Fruit fly (Drosophila melanogaster) whole organism, embryonic: ENCODE results near the gene Der-2.

Experiments used
- Abd-B ChIP-seq: fragments of 200-800 bp; sonication (Bioruptor generic); optimal IDR thresholded peaks from 2 replicates; lab custom pipeline; 2018; ENCODE audit warnings: missing biosample characterization, mild to moderate bottlenecking, missing genetic modification characterization, moderate library complexity
- Atf3 ChIP-seq: fragments of 200-800 bp; sonication (Bioruptor generic); optimal IDR thresholded peaks from 3 replicates; lab custom pipeline; 2016; ENCODE audit warnings: missing biosample characterization, missing genetic modification characterization
- BEAF-32 ChIP-seq: fragments of 200-800 bp; sonication (Bioruptor generic); optimal IDR thresholded peaks from 3 replicates; lab custom pipeline; 2017; ENCODE audit warnings: missing biosample characterization, missing genetic modification characterization, mild to moderate bottlenecking, moderate library complexity, missing genetic modification reagents
- Bdp1 ChIP-seq: fragments of 200-800 bp; sonication (Bioruptor generic); optimal IDR thresholded peaks from 3 replicates; lab custom pipeline; 2016; ENCODE audit warnings: missing biosample characterization, missing genetic modification characterization
- CG10321 ChIP-seq: fragments of 200-800 bp; sonication (Bioruptor generic); IDR thresholded peaks from 2 replicates; pipeline ENCODE4 v1.3.6; 2022; ENCODE audit warnings: missing biosample characterization, missing genetic modification characterization
- CG10431 ChIP-seq: fragments of 200-800 bp; sonication (Bioruptor generic); optimal IDR thresholded peaks from 3 replicates; lab custom pipeline; 2018; ENCODE audit warnings: missing biosample characterization, mild to moderate bottlenecking, missing genetic modification characterization
- CG12391 ChIP-seq: fragments of 200-800 bp; sonication (Bioruptor generic); optimal IDR thresholded peaks from 3 replicates; lab custom pipeline; 2018; ENCODE audit warnings: missing biosample characterization, mild to moderate bottlenecking, missing genetic modification characterization, moderate library complexity
- CG14441 ChIP-seq: fragments of 200-800 bp; sonication (Bioruptor generic); IDR thresholded peaks from 2 replicates; pipeline ENCODE4 v1.3.6; 2022; ENCODE audit warnings: missing biosample characterization, missing genetic modification characterization
- CG1529 ChIP-seq: fragments of 200-800 bp; sonication (Bioruptor generic); optimal IDR thresholded peaks from 3 replicates; lab custom pipeline; 2018; ENCODE audit warnings: missing biosample characterization, missing genetic modification characterization
- CG15601 ChIP-seq: fragments of 200-800 bp; sonication (Bioruptor generic); optimal IDR thresholded peaks from 3 replicates; lab custom pipeline; 2019; ENCODE audit warnings: missing biosample characterization, mild to moderate bottlenecking, missing genetic modification characterization, moderate library complexity
- CG16815 ChIP-seq: fragments of 200-800 bp; sonication (Bioruptor generic); optimal IDR thresholded peaks from 3 replicates; lab custom pipeline; 2017; ENCODE audit warnings: missing biosample characterization, mild to moderate bottlenecking, missing genetic modification characterization
- CG3281 ChIP-seq: fragments of 200-800 bp; sonication (Bioruptor generic); optimal IDR thresholded peaks from 3 replicates; lab custom pipeline; 2017; ENCODE audit warnings: missing biosample characterization, mild to moderate bottlenecking, missing genetic modification characterization
- CG34422 ChIP-seq: fragments of 200-800 bp; sonication (Bioruptor generic); IDR thresholded peaks from 3 replicates; pipeline ENCODE4 v1.3.6; 2022; ENCODE audit warnings: missing biosample characterization, missing genetic modification characterization
- CG4854 ChIP-seq: fragments of 200-800 bp; sonication (Bioruptor generic); optimal IDR thresholded peaks from 2 replicates; lab custom pipeline; 2016; ENCODE audit warnings: missing biosample characterization, missing genetic modification characterization, inconsistent platforms
- CG6683 ChIP-seq: fragments of 200-800 bp; sonication (Bioruptor generic); optimal IDR thresholded peaks from 2 replicates; lab custom pipeline; 2017; ENCODE audit warnings: missing biosample characterization, mild to moderate bottlenecking, missing genetic modification characterization, missing genetic modification reagents
- CG7745 ChIP-seq: fragments of 200-800 bp; sonication (Bioruptor generic); optimal IDR thresholded peaks from 2 replicates; lab custom pipeline; 2018; ENCODE audit warnings: missing biosample characterization, mild to moderate bottlenecking, missing genetic modification characterization, moderate library complexity
- CG8089 ChIP-seq: fragments of 200-800 bp; sonication (Bioruptor generic); optimal IDR thresholded peaks from 3 replicates; lab custom pipeline; 2016; ENCODE audit warnings: missing biosample characterization, missing genetic modification characterization
- CG9797 ChIP-seq: fragments of 200-800 bp; sonication (Bioruptor generic); optimal IDR thresholded peaks from 3 replicates; lab custom pipeline; 2018; ENCODE audit warnings: missing biosample characterization, mild to moderate bottlenecking, missing genetic modification characterization
- CTCF ChIP-seq: fragments of 200-800 bp; sonication (Bioruptor generic); optimal IDR thresholded peaks from 2 replicates; lab custom pipeline; 2017; ENCODE audit warnings: missing biosample characterization, mild to moderate bottlenecking, missing genetic modification characterization, moderate library complexity
- CrebB ChIP-seq: fragments of 200-800 bp; sonication (Bioruptor generic); optimal IDR thresholded peaks from 3 replicates; lab custom pipeline; 2018; ENCODE audit warnings: missing biosample characterization, mild to moderate bottlenecking, missing genetic modification characterization
- D ChIP-seq, 2 experiments: fragments of 200-800 bp in 1 of 2; fragments of >200 bp in 1 of 2; sonication (Bioruptor generic) in 1 of 2; optimal IDR thresholded peaks; 2 replicates in 1 of 2; 3 replicates in 1 of 2; lab custom pipeline; 2017; ENCODE audit warnings: mild to moderate bottlenecking in 1 of 2, missing biosample characterization in 1 of 2, missing genetic modification characterization in 1 of 2, missing genetic modification reagents in 1 of 2
- Dek ChIP-seq: fragments of 200-800 bp; sonication (Bioruptor generic); optimal IDR thresholded peaks from 3 replicates; lab custom pipeline; 2019; ENCODE audit warnings: missing biosample characterization, mild to moderate bottlenecking, missing genetic modification characterization, moderate library complexity
- Dip2 ChIP-seq: fragments of 200-800 bp; sonication (Bioruptor generic); IDR thresholded peaks from 2 replicates; pipeline ENCODE4 v1.3.6; 2022; ENCODE audit warnings: missing biosample characterization, missing genetic modification characterization
- Drgx ChIP-seq: fragments of 200-800 bp; sonication (Bioruptor generic); IDR thresholded peaks from 2 replicates; pipeline ENCODE4 v1.3.6; 2022; ENCODE audit warnings: missing biosample characterization, missing genetic modification characterization
- Ets97D ChIP-seq: fragments of 200-800 bp; sonication (Bioruptor generic); optimal IDR thresholded peaks from 3 replicates; lab custom pipeline; 2016; ENCODE audit warnings: missing biosample characterization, missing genetic modification characterization
- Kr ChIP-seq: fragments of 200-800 bp; sonication (Bioruptor generic); optimal IDR thresholded peaks from 2 replicates; lab custom pipeline; 2017; ENCODE audit warnings: missing biosample characterization, mild to moderate bottlenecking, missing genetic modification characterization
- Lpt ChIP-seq: fragments of >200 bp; optimal IDR thresholded peaks from 2 replicates; lab custom pipeline; 2018; ENCODE audit warnings: missing biosample characterization, missing genetic modification characterization
- Meics ChIP-seq: fragments of 200-800 bp; sonication (Bioruptor generic); optimal IDR thresholded peaks from 2 replicates; lab custom pipeline; 2017; ENCODE audit warnings: missing biosample characterization, mild to moderate bottlenecking, missing genetic modification characterization
- Pdp1 ChIP-seq, 2 experiments: fragments of 200-800 bp; sonication (Bioruptor generic); optimal IDR thresholded peaks; 3 replicates each; lab custom pipeline; 2016; ENCODE audit warnings: missing biosample characterization in 2 of 2, missing genetic modification characterization in 2 of 2, mild to moderate bottlenecking in 1 of 2, moderate library complexity in 1 of 2
- Ravus ChIP-seq: fragments of 200-800 bp; sonication (Bioruptor generic); IDR thresholded peaks from 2 replicates; pipeline ENCODE4 v1.3.6; 2022; ENCODE audit warnings: missing biosample characterization, missing genetic modification characterization
- Rfx ChIP-seq: fragments of 200-800 bp; sonication (Bioruptor generic); IDR thresholded peaks from 2 replicates; pipeline ENCODE4 v1.3.6; 2022; ENCODE audit warnings: missing biosample characterization, missing genetic modification characterization
- amos ChIP-seq: fragments of 200-800 bp; sonication (Bioruptor generic); IDR thresholded peaks from 2 replicates; pipeline ENCODE4 v1.3.6; 2022; ENCODE audit warnings: missing biosample characterization, missing genetic modification characterization; ENCODE audit not compliant: partially characterized antibody
- aop ChIP-seq: fragments of 200-800 bp; sonication (Bioruptor generic); IDR thresholded peaks from 2 replicates; pipeline ENCODE4 v1.3.6; 2022; ENCODE audit warnings: missing biosample characterization, missing genetic modification characterization
- ap ChIP-seq: fragments of 200-800 bp; sonication (Bioruptor generic); IDR thresholded peaks from 2 replicates; pipeline ENCODE4 v1.3.6; 2022; ENCODE audit warnings: missing biosample characterization, missing genetic modification characterization
- ash1 ChIP-seq: fragments of 200-800 bp; sonication (Bioruptor generic); optimal IDR thresholded peaks from 2 replicates; lab custom pipeline; 2018; ENCODE audit warnings: missing biosample characterization, mild to moderate bottlenecking, missing genetic modification characterization
- cg ChIP-seq: fragments of 200-800 bp; sonication (Bioruptor generic); optimal IDR thresholded peaks from 3 replicates; lab custom pipeline; 2019; ENCODE audit warnings: missing biosample characterization, mild to moderate bottlenecking, missing genetic modification characterization, moderate library complexity
- croc ChIP-seq: fragments of 200-800 bp; sonication (Bioruptor generic); conservative IDR thresholded peaks from 3 replicates; pipeline ENCODE4 v1.3.6; 2022; ENCODE audit warnings: missing biosample characterization, missing genetic modification characterization
- dysf ChIP-seq: fragments of 200-800 bp; sonication (Bioruptor generic); IDR thresholded peaks from 3 replicates; pipeline ENCODE4 v1.3.6; 2022; ENCODE audit warnings: missing biosample characterization, missing genetic modification characterization
- grau ChIP-seq: fragments of 200-800 bp; optimal IDR thresholded peaks from 3 replicates; lab custom pipeline; 2019; ENCODE audit warnings: missing biosample characterization, mild to moderate bottlenecking, missing genetic modification characterization, moderate library complexity
- lola ChIP-seq, 3 experiments: fragments of >200 bp in 2 of 3; fragments of 200-800 bp in 1 of 3; sonication (Bioruptor generic) in 1 of 3; optimal IDR thresholded peaks; 2 replicates each; lab custom pipeline; 2017 to 2019; ENCODE audit warnings: missing biosample characterization in 3 of 3, missing genetic modification characterization in 3 of 3, mild to moderate bottlenecking in 1 of 3, moderate library complexity in 1 of 3
- mirr ChIP-seq: fragments of 200-800 bp; sonication (Bioruptor generic); optimal IDR thresholded peaks from 3 replicates; lab custom pipeline; 2018; ENCODE audit warnings: missing biosample characterization, mild to moderate bottlenecking, missing genetic modification characterization
- prd ChIP-seq, 3 experiments: fragments of >200 bp in 2 of 3; fragments of 200-800 bp in 1 of 3; sonication (Bioruptor generic) in 1 of 3; optimal IDR thresholded peaks in 2 of 3; IDR thresholded peaks in 1 of 3; 2 replicates in 2 of 3; 3 replicates in 1 of 3; pipeline versions ENCODE4 v1.3.6 to Lab custom; 2017 to 2022; ENCODE audit warnings: missing biosample characterization in 1 of 3, missing genetic modification characterization in 1 of 3
- pros ChIP-seq: fragments of 200-800 bp; sonication (Bioruptor generic); optimal IDR thresholded peaks from 3 replicates; lab custom pipeline; 2019; ENCODE audit warnings: missing biosample characterization, mild to moderate bottlenecking, missing genetic modification characterization, moderate library complexity
- psq ChIP-seq: fragments of 200-800 bp; sonication (Bioruptor generic); optimal IDR thresholded peaks from 2 replicates; lab custom pipeline; 2017; ENCODE audit warnings: missing biosample characterization, missing genetic modification characterization
- pum ChIP-seq: fragments of 200-800 bp; sonication (Bioruptor generic); optimal IDR thresholded peaks from 2 replicates; lab custom pipeline; 2016; ENCODE audit warnings: missing biosample characterization, missing genetic modification characterization
- sd ChIP-seq: fragments of 200-800 bp; sonication (Bioruptor generic); optimal IDR thresholded peaks from 3 replicates; lab custom pipeline; 2018; ENCODE audit warnings: missing biosample characterization, mild to moderate bottlenecking, missing genetic modification characterization, moderate library complexity
- sna ChIP-seq: fragments of 200-800 bp; sonication (Bioruptor generic); IDR thresholded peaks from 2 replicates; pipeline ENCODE4 v1.3.6; 2022; ENCODE audit warnings: missing biosample characterization, missing genetic modification characterization; ENCODE audit not compliant: partially characterized antibody
- tna ChIP-seq: fragments of 200-800 bp; sonication (Bioruptor generic); IDR thresholded peaks from 2 replicates; pipeline ENCODE4 v1.3.6; 2022; ENCODE audit warnings: missing biosample characterization, missing genetic modification characterization; ENCODE audit not compliant: partially characterized antibody
- tup ChIP-seq: fragments of 200-800 bp; sonication (Bioruptor generic); optimal IDR thresholded peaks from 2 replicates; lab custom pipeline; 2016; ENCODE audit warnings: missing biosample characterization, mild to moderate bottlenecking, missing genetic modification characterization, moderate library complexity

The Der-2 gene

DNA sequence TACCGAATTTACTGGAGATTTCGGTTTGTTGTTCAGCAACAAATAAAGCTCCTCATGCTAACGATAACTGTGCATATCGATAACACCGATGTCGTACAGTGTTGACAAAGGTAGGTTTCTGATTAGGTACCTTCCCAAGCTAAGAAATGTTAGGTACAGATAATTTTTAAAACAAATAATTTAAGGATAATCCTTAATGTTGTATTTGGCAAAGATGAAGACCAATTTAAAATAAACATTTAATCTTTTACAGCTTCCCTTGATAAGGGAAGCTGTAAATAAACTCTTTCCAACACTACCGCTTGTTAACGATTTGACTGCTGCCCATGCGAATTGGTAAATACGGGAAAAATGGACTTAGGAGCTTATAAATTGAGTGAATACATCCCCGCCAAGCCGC lies 41.1 kb downstream of the Der-2 start, which contains the start of the genes Ttc1 and CG14882 (continued):
- peak; percentile 89 for TF ChIP-seq Ets97D (GFP tag; lab: Kevin White, UChicago)
- peak; percentile 68 for TF ChIP-seq CG15601
- TF ChIP-seq Meics (GFP tag; lab: Kevin White, UChicago): peak; percentile 80
- peak; percentile 51 for TF ChIP-seq CG6683 (GFP tag; lab: Kevin White, UChicago)
- peak; percentile 73 for TF ChIP-seq CG3281 (GFP tag; lab: Kevin White, UChicago)
- no peak for TF ChIP-seq ash1
- TF ChIP-seq CG4854 (GFP tag; lab: Kevin White, UChicago): peak; percentile 66
- peak; percentile 52 for TF ChIP-seq mirr (GFP tag; lab: Kevin White, UChicago)
- TF ChIP-seq D (optimal IDR thresholded peaks at IDR 0.05; lab: Kevin White, UChicago): no peak
- TF ChIP-seq D (GFP tag; optimal IDR thresholded peaks at IDR 0.05; lab: Kevin White, UChicago): peak; percentile 54
- no peak for TF ChIP-seq prd (optimal IDR thresholded peaks at IDR 0.05; lab: Kevin White, UChicago)
- peak; percentile 84 for TF ChIP-seq prd (GFP tag; IDR thresholded peaks at IDR 0.05; lab: Robert Waterston, UW)
- peak; percentile 89 for TF ChIP-seq ap (GFP tag; lab: Robert Waterston, UW)
- TF ChIP-seq Drgx (GFP tag; lab: Robert Waterston, UW): peak; percentile 85
- no peak for TF ChIP-seq sd (tag; lab: Kevin White, UChicago)
- peak; percentile 82 for TF ChIP-seq tup (GFP tag; lab: Kevin White, UChicago)
- peak; percentile 66 for TF ChIP-seq croc (GFP tag; lab: Robert Waterston, UW)
- TF ChIP-seq Bdp1: peak; percentile 73
- TF ChIP-seq Ravus (GFP tag; lab: Robert Waterston, UW): peak; percentile 35; the same call in 1 of the 2 replicates
- TF ChIP-seq BEAF-32: peak; percentile 56
- TF ChIP-seq Abd-B (GFP tag; lab: Kevin White, UChicago): no peak
- TF ChIP-seq aop: no peak; the same call in 1 of the 2 replicates
- no peak for TF ChIP-seq CG7745 (tag; lab: Kevin White, UChicago)
- TF ChIP-seq CG9797 (GFP tag; lab: Kevin White, UChicago): no peak
- TF ChIP-seq CG34422: peak; percentile 93
- peak; percentile 44 for TF ChIP-seq CrebB (tag; lab: Kevin White, UChicago)
- TF ChIP-seq grau (tag; lab: Kevin White, UChicago): peak; percentile 83
- TF ChIP-seq Lpt (GFP tag; lab: Kevin White, UChicago): no peak
- peak; percentile 73 for TF ChIP-seq Dek (tag; lab: Kevin White, UChicago)
- TF ChIP-seq Kr (GFP tag; lab: Kevin White, UChicago): no peak
- no peak for TF ChIP-seq cg
- peak; percentile 40 for TF ChIP-seq CG10431
- TF ChIP-seq CG1529 (GFP tag; lab: Kevin White, UChicago): peak; percentile 62
- TF ChIP-seq sna (GFP tag; lab: Robert Waterston, UW): peak; percentile 57
- peak; percentile 53 for TF ChIP-seq Atf3 (GFP tag; lab: Kevin White, UChicago)
- TF ChIP-seq CG8089 (GFP tag; lab: Kevin White, UChicago): peak; percentile 76
- no peak for TF ChIP-seq pros (GFP tag; lab: Kevin White, UChicago)
- peak; percentile 94 for TF ChIP-seq Rfx (GFP tag; lab: Robert Waterston, UW)
- TF ChIP-seq Pdp1 (GFP tag; optimal IDR thresholded peaks at IDR 0.05; lab: Kevin White, UChicago): peak; percentile 87 to 90
- peak; percentile 91 for TF ChIP-seq CG12391 (tag; lab: Kevin White, UChicago)
- peak; percentile 45; the same call in 1 of the 2 replicates for TF ChIP-seq tna (GFP tag; lab: Robert Waterston, UW)
- peak; percentile 56 for TF ChIP-seq CG16815
- peak; percentile 90 for TF ChIP-seq CG14441
- TF ChIP-seq psq (GFP tag; lab: Kevin White, UChicago): peak; percentile 68
- TF ChIP-seq amos (GFP tag; lab: Robert Waterston, UW): peak; percentile 51; the same call in 1 of the 2 replicates
- peak; percentile 85 for TF ChIP-seq pum (GFP tag; lab: Kevin White, UChicago)
- TF ChIP-seq dysf: peak; percentile 86
- TF ChIP-seq CG10321: peak; percentile 73
- TF ChIP-seq CTCF (GFP tag; lab: Kevin White, UChicago): no peak
- no peak for TF ChIP-seq Dip2 (GFP tag; lab: Robert Waterston, UW)
- peak in 1 of 3 experiments; percentile 82 for TF ChIP-seq lola (GFP tag; optimal IDR thresholded peaks at IDR 0.05; lab: Kevin White, UChicago)
